Worm (Caenorhabditis elegans) whole organism, L1 larva: ENCODE data around the gene clec-160.
A peak's percentile ranks its signal among the peaks of the same experiment; 100 is the strongest.

ENCODE experiments used
- aly-2 ChIP-seq: fragments of 150-350 bp; optimal IDR thresholded peaks from 2 replicates; lab custom pipeline; 2014; ENCODE audit warnings: missing biosample characterization, missing genetic modification characterization
- elt-3 ChIP-seq, 6 experiments: fragments of 150-350 bp in 1 of 6; sonication (generic microtip); optimal IDR thresholded peaks; 2 replicates each; lab custom pipeline; 2017 to 2018; ENCODE audit warnings: missing biosample characterization in 6 of 6, missing genetic modification characterization in 6 of 6, inconsistent platforms in 1 of 6
- nhr-11 ChIP-seq: fragments of 150-350 bp; optimal IDR thresholded peaks from 2 replicates; lab custom pipeline; 2014; ENCODE audit warnings: missing biosample characterization, missing genetic modification characterization
- nhr-12 ChIP-seq: sonication (generic microtip); optimal IDR thresholded peaks from 2 replicates; lab custom pipeline; 2017; ENCODE audit warnings: missing biosample characterization, missing genetic modification characterization
- nhr-77 ChIP-seq: fragments of 150-350 bp; optimal IDR thresholded peaks from 2 replicates; lab custom pipeline; 2014; ENCODE audit warnings: missing biosample characterization, missing genetic modification characterization

DNA sequence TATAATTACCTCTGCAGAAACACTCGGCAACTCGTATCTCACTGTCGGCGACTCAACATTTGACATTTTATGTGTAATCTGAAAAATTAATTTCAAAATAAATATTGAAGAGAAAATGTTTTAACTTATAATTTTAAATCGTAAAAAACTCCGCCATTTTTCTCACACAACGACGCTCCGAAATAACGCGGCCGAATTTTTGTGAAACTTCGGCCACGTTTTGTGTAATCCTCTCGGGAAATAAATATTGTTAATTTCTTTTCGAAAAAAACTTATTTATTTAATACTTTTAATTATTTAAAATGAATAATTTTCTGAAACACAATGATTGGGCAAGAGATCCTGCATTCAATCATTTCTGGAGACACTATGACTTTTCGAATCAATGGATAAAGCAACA, 31.6 kb upstream of the clec-160 start, which contains the start of the genes F10E9.7 and F10E9.5:
- TF ChIP-seq nhr-11 (tag; lab: Kevin White, UChicago) (no peak), nhr-12 (tag; lab: Kevin White, UChicago) (no peak), nhr-77 (tag; lab: Kevin White, UChicago) (no peak), elt-3 (tag; optimal IDR thresholded peaks at IDR 0.05; lab: Kevin White, UChicago) (peak in 3 of 6 experiments; percentile 24 to 85 (median 26)), aly-2 (tag; lab: Kevin White, UChicago) (peak; percentile 65)
